ENCODE assay signal across 1 fruit fly cellular context in genomic region chr3R:16251926-16252287, dm6.
TF ChIP-seq lines count a peak whose summit lies in the region.

No protein-coding gene starts in this region.

TF ChIP-seq in whole organism, embryonic, 481 proteins besides CTCF, POLR2A, EP300 and RAD21 (continued from another document):
- peak; percentile 44 for TF ChIP-seq CG15514 (GFP tag; optimal IDR thresholded peaks at IDR 0.05; lab: Kevin White, UChicago)
- no peak for TF ChIP-seq ind (GFP tag; optimal IDR thresholded peaks at IDR 0.05; lab: Kevin White, UChicago)
- TF ChIP-seq CG2202 (tag; optimal IDR thresholded peaks at IDR 0.05; lab: Kevin White, UChicago) = no peak
- TF ChIP-seq CG11696 (GFP tag; IDR thresholded peaks at IDR 0.05; lab: Robert Waterston, UW) = no peak
- no peak for TF ChIP-seq GATAe (GFP tag; conservative IDR thresholded peaks at IDR 0.05; lab: Robert Waterston, UW)
- no peak for TF ChIP-seq eve (GFP tag; optimal IDR thresholded peaks at IDR 0.05; lab: Kevin White, UChicago)
- TF ChIP-seq dimm (GFP tag; IDR thresholded peaks at IDR 0.05; lab: Robert Waterston, UW) = no peak
- no peak for TF ChIP-seq CG32532 (GFP tag; IDR thresholded peaks at IDR 0.05; lab: Robert Waterston, UW)
- no peak for TF ChIP-seq Ets65A (GFP tag; lab: Kevin White, UChicago)
- TF ChIP-seq CG2889 (GFP tag; IDR thresholded peaks at IDR 0.05; lab: Robert Waterston, UW) = no peak
- peak; percentile 12 for TF ChIP-seq CG18599 (GFP tag; optimal IDR thresholded peaks at IDR 0.05; lab: Kevin White, UChicago)
- no peak for TF ChIP-seq CG8359 (GFP tag; optimal IDR thresholded peaks at IDR 0.05; lab: Kevin White, UChicago; ENCODE audit: borderline replicate concordance)
- no peak for TF ChIP-seq row (GFP tag; IDR thresholded peaks at IDR 0.05; lab: Robert Waterston, UW)
- TF ChIP-seq ap (GFP tag; IDR thresholded peaks at IDR 0.05; lab: Robert Waterston, UW) = no peak
- peak in 1 of 2 experiments; percentile 50 for TF ChIP-seq crp (GFP tag; optimal IDR thresholded peaks at IDR 0.05; lab: Kevin White, UChicago)
- no peak for TF ChIP-seq emc (GFP tag; optimal IDR thresholded peaks at IDR 0.05; lab: Kevin White, UChicago)
- TF ChIP-seq inv (GFP tag; IDR thresholded peaks at IDR 0.05; lab: Robert Waterston, UW; ENCODE audit: partially characterized antibody) = no peak
- TF ChIP-seq sd (tag; optimal IDR thresholded peaks at IDR 0.05; lab: Kevin White, UChicago) = no peak
- TF ChIP-seq dpn (GFP tag; optimal IDR thresholded peaks at IDR 0.05; lab: Kevin White, UChicago) = no peak
- no peak for TF ChIP-seq CG6272 (GFP tag; IDR thresholded peaks at IDR 0.05; lab: Robert Waterston, UW)
- TF ChIP-seq Mad (GFP tag; optimal IDR thresholded peaks at IDR 0.05; lab: Kevin White, UChicago) = no peak
- TF ChIP-seq CG15269 (tag; optimal IDR thresholded peaks at IDR 0.05; lab: Kevin White, UChicago) = peak; percentile 3
- TF ChIP-seq D19B (GFP tag; optimal IDR thresholded peaks at IDR 0.05; lab: Kevin White, UChicago) = no peak
- TF ChIP-seq Drgx (GFP tag; IDR thresholded peaks at IDR 0.05; lab: Robert Waterston, UW) = no peak
- TF ChIP-seq Fer1 (GFP tag; optimal IDR thresholded peaks at IDR 0.05; lab: Kevin White, UChicago) = peak; percentile 4
- no peak for TF ChIP-seq ro (GFP tag; IDR thresholded peaks at IDR 0.05; lab: Robert Waterston, UW)
- TF ChIP-seq C15 (GFP tag; IDR thresholded peaks at IDR 0.05; lab: Robert Waterston, UW) = no peak
- no peak for TF ChIP-seq exex (tag; optimal IDR thresholded peaks at IDR 0.05; lab: Kevin White, UChicago)
- peak; percentile 3 for TF ChIP-seq sug (tag; optimal IDR thresholded peaks at IDR 0.05; lab: Kevin White, UChicago)
- no peak for TF ChIP-seq CG9932 (GFP tag; IDR thresholded peaks at IDR 0.05; lab: Robert Waterston, UW)
- TF ChIP-seq tap (tag; optimal IDR thresholded peaks at IDR 0.05; lab: Kevin White, UChicago) = no peak
- TF ChIP-seq pzg (GFP tag; optimal IDR thresholded peaks at IDR 0.05; lab: Kevin White, UChicago) = no peak
- TF ChIP-seq lab (GFP tag; optimal IDR thresholded peaks at IDR 0.05; lab: Kevin White, UChicago) = peak; percentile 12
- TF ChIP-seq Ets97D (GFP tag; optimal IDR thresholded peaks at IDR 0.05; lab: Kevin White, UChicago) = no peak
- TF ChIP-seq CG17186 (GFP tag; optimal IDR thresholded peaks at IDR 0.05; lab: Kevin White, UChicago) = no peak
- no peak for TF ChIP-seq E2f2 (GFP tag; IDR thresholded peaks at IDR 0.05; lab: Robert Waterston, UW)
- TF ChIP-seq Deaf1 (tag; optimal IDR thresholded peaks at IDR 0.05; lab: Kevin White, UChicago) = peak; percentile 94
- no peak for TF ChIP-seq Nf-YA (GFP tag; IDR thresholded peaks at IDR 0.05; lab: Robert Waterston, UW)
- TF ChIP-seq chm (GFP tag; IDR thresholded peaks at IDR 0.05; lab: Robert Waterston, UW) = no peak
- no peak for TF ChIP-seq CG18011 (GFP tag; optimal IDR thresholded peaks at IDR 0.05; lab: Kevin White, UChicago)
- peak; percentile 68 for TF ChIP-seq CG10543 (GFP tag; optimal IDR thresholded peaks at IDR 0.05; lab: Kevin White, UChicago)
- no peak for TF ChIP-seq Dip3 (GFP tag; optimal IDR thresholded peaks at IDR 0.05; lab: Kevin White, UChicago)
- no peak for TF ChIP-seq CG11093 (GFP tag; IDR thresholded peaks at IDR 0.05; lab: Robert Waterston, UW)
- peak; percentile 22 for TF ChIP-seq CG6765 (GFP tag; optimal IDR thresholded peaks at IDR 0.05; lab: Kevin White, UChicago)
- no peak for TF ChIP-seq her (GFP tag; optimal IDR thresholded peaks at IDR 0.05; lab: Kevin White, UChicago)
- TF ChIP-seq CG4404 (GFP tag; IDR thresholded peaks at IDR 0.05; lab: Robert Waterston, UW) = no peak
- no peak for TF ChIP-seq CG5245 (GFP tag; optimal IDR thresholded peaks at IDR 0.05; lab: Kevin White, UChicago)
- no peak for TF ChIP-seq insv (GFP tag; optimal IDR thresholded peaks at IDR 0.05; lab: Kevin White, UChicago)
- TF ChIP-seq shn (GFP tag; optimal IDR thresholded peaks at IDR 0.05; lab: Kevin White, UChicago) = no peak
- no peak for TF ChIP-seq phol (tag; optimal IDR thresholded peaks at IDR 0.05; lab: Kevin White, UChicago)
- TF ChIP-seq CG11504 (tag; optimal IDR thresholded peaks at IDR 0.05; lab: Kevin White, UChicago) = peak; percentile 37
- TF ChIP-seq bigmax (GFP tag; optimal IDR thresholded peaks at IDR 0.05; lab: Kevin White, UChicago) = no peak
- no peak for TF ChIP-seq ci (GFP tag; IDR thresholded peaks at IDR 0.05; lab: Robert Waterston, UW)
- no peak for TF ChIP-seq tgo (GFP tag; IDR thresholded peaks at IDR 0.05; lab: Robert Waterston, UW)
- TF ChIP-seq trem (tag; optimal IDR thresholded peaks at IDR 0.05; lab: Kevin White, UChicago) = no peak
- TF ChIP-seq CG1832 (GFP tag; optimal IDR thresholded peaks at IDR 0.05; lab: Kevin White, UChicago) = no peak
- TF ChIP-seq YL-1 (GFP tag; optimal IDR thresholded peaks at IDR 0.05; lab: Kevin White, UChicago) = no peak
- no peak for TF ChIP-seq lilli (GFP tag; optimal IDR thresholded peaks at IDR 0.05; lab: Kevin White, UChicago)
- no peak for TF ChIP-seq fd102C (GFP tag; optimal IDR thresholded peaks at IDR 0.05; lab: Kevin White, UChicago)
- TF ChIP-seq Hmx (GFP tag; optimal IDR thresholded peaks at IDR 0.05; lab: Kevin White, UChicago) = no peak
- no peak for TF ChIP-seq Myb (GFP tag; optimal IDR thresholded peaks at IDR 0.05; lab: Kevin White, UChicago)
- TF ChIP-seq CG5180 (GFP tag; optimal IDR thresholded peaks at IDR 0.05; lab: Kevin White, UChicago) = peak; percentile 15
- no peak for TF ChIP-seq CG12155 (GFP tag; optimal IDR thresholded peaks at IDR 0.05; lab: Kevin White, UChicago)
- TF ChIP-seq knrl (GFP tag; IDR thresholded peaks at IDR 0.05; lab: Robert Waterston, UW; ENCODE audit: partially characterized antibody) = no peak
- no peak for TF ChIP-seq odd (GFP tag; optimal IDR thresholded peaks at IDR 0.05; lab: Kevin White, UChicago)
